Worm (Caenorhabditis elegans): ENCODE results near the gene tebp-2.
A peak's percentile ranks its signal among the peaks of the same experiment; 100 is the strongest.

tebp-2 gene

DNA sequence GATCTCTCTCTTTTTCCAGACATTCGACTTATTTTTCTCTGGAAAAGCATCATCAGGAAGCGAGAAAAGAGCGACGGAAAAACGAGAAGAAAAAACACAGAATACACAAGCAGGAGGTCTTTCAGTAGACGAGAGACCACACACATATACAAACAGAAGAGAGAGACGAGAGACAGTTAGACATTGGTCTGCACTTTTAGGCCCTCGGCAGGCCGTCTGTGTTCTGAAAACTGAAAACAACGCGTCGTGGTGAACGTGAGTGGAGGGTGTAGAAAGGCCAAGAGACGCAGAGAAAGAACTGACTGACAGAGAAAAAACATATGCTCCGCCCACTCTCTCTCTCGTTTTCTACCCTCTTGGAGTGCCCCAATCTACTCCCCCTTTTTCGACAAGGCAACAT lies 40.8 kb downstream of the tebp-2 start (continued):
- TF ChIP-seq fos-1 (tag; optimal IDR thresholded peaks at IDR 0.05) (no peak), rbr-2 (tag; optimal IDR thresholded peaks at IDR 0.05) (peak; percentile 79), php-3 (GFP tag; IDR thresholded peaks at IDR 0.05) (no peak), unc-62 (GFP tag; optimal IDR thresholded peaks at IDR 0.05 in 1 of 2) (peak in 1 of 2 experiments; percentile 70), unc-62 (tag; optimal IDR thresholded peaks at IDR 0.05) (no peak), Y48G9A.11 (GFP tag; IDR thresholded peaks at IDR 0.05) (no peak), jun-1 (tag; optimal IDR thresholded peaks at IDR 0.05) (peak; percentile 24), daf-19 (GFP tag; conservative IDR thresholded peaks at IDR 0.05) (no peak), hlh-11 (tag; optimal IDR thresholded peaks at IDR 0.05) (peak; percentile 85), nhr-102 (tag; optimal IDR thresholded peaks at IDR 0.05) (no peak), unc-39 (tag; optimal IDR thresholded peaks at IDR 0.05) (no peak), lin-15B (tag; optimal IDR thresholded peaks at IDR 0.05) (no peak), mep-1 (tag; optimal IDR thresholded peaks at IDR 0.05) (peak; percentile 65), dmd-9 (GFP tag; IDR thresholded peaks at IDR 0.05) (no peak), egl-27 (tag; optimal IDR thresholded peaks at IDR 0.05) (no peak), nhr-48 (tag; optimal IDR thresholded peaks at IDR 0.05) (no peak), sdz-12 (GFP tag; optimal IDR thresholded peaks at IDR 0.05) (no peak), dmd-6 (GFP tag; IDR thresholded peaks at IDR 0.05) (peak; percentile 45), hif-1 (tag; optimal IDR thresholded peaks at IDR 0.05) (peak in 1 of 2 experiments; percentile 55), ama-1 (optimal IDR thresholded peaks at IDR 0.05) (no peak), lin-38 (GFP tag; IDR thresholded peaks at IDR 0.05) (no peak), pha-4 (GFP tag; IDR thresholded peaks at IDR 0.05) (no peak), pha-4 (tag; optimal IDR thresholded peaks at IDR 0.05) (no peak), mes-2 (tag; optimal IDR thresholded peaks at IDR 0.05; ENCODE audit: poor library complexity, severe bottlenecking) (no peak), ceh-82 (tag; optimal IDR thresholded peaks at IDR 0.05) (no peak), tra-1 (GFP tag; IDR thresholded peaks at IDR 0.05) (0 out of 2 replicates have a peak, but pooled peaks have one; percentile 36), ceh-62 (tag; optimal IDR thresholded peaks at IDR 0.05) (no peak), F10B5.3 (tag; optimal IDR thresholded peaks at IDR 0.05) (no peak), lin-1 (GFP tag; IDR thresholded peaks at IDR 0.05) (no peak), aha-1 (tag) (peak; percentile 97), T20F7.1 (GFP tag; optimal IDR thresholded peaks at IDR 0.05) (no peak), ztf-11 (tag; optimal IDR thresholded peaks at IDR 0.05) (no peak), nhr-10 (tag; optimal IDR thresholded peaks at IDR 0.05) (no peak), skn-1 (tag; optimal IDR thresholded peaks at IDR 0.05) (no peak), hmg-1.1 (GFP tag; IDR thresholded peaks at IDR 0.05) (peak; percentile 69), daf-16 (GFP tag; optimal IDR thresholded peaks at IDR 0.05) (peak in 1 of 2 experiments; percentile 93), daf-16 (tag; optimal IDR thresholded peaks at IDR 0.05) (peak; percentile 93), lsy-2 (tag; optimal IDR thresholded peaks at IDR 0.05) (peak in 1 of 2 experiments; percentile 36), mxl-3 (GFP tag; optimal IDR thresholded peaks at IDR 0.05) (peak; percentile 67), ceh-20 (GFP tag; IDR thresholded peaks at IDR 0.05) (no peak), R02D3.7 (tag; optimal IDR thresholded peaks at IDR 0.05) (no peak), duxl-1 (tag; optimal IDR thresholded peaks at IDR 0.05; ENCODE audit: poor library complexity) (no peak), ztf-7 (tag; optimal IDR thresholded peaks at IDR 0.05) (peak; percentile 6), nhr-41 (GFP tag; IDR thresholded peaks at IDR 0.05) (no peak), egl-43 (GFP tag; IDR thresholded peaks at IDR 0.05) (no peak), F49E8.2 (tag; optimal IDR thresholded peaks at IDR 0.05; ENCODE audit: borderline replicate concordance) (no peak), mdl-1 (tag; optimal IDR thresholded peaks at IDR 0.05) (peak in 1 of 2 experiments; percentile 81), F37D6.2 (tag; optimal IDR thresholded peaks at IDR 0.05) (no peak), lin-39 (tag; optimal IDR thresholded peaks at IDR 0.05) (no peak), madf-9 (GFP tag; conservative IDR thresholded peaks at IDR 0.05) (no peak), lin-29 (GFP tag; IDR thresholded peaks at IDR 0.05) (no peak), dpl-1 (GFP tag; optimal IDR thresholded peaks at IDR 0.05) (no peak), nhr-11 (tag; optimal IDR thresholded peaks at IDR 0.05) (peak; percentile 62)
